Fruit fly (Drosophila melanogaster) S2 (cell line): ENCODE results near the gene Rab39.

Experiments used
- CG8478 ChIP-seq: fragments of >200 bp; optimal IDR thresholded peaks from 2 replicates; lab custom pipeline; 2018
- CTCF ChIP-seq, 2 experiments: fragments of >200 bp; optimal IDR thresholded peaks; 2 replicates each; lab custom pipeline; 2018

The Rab39 gene

DNA sequence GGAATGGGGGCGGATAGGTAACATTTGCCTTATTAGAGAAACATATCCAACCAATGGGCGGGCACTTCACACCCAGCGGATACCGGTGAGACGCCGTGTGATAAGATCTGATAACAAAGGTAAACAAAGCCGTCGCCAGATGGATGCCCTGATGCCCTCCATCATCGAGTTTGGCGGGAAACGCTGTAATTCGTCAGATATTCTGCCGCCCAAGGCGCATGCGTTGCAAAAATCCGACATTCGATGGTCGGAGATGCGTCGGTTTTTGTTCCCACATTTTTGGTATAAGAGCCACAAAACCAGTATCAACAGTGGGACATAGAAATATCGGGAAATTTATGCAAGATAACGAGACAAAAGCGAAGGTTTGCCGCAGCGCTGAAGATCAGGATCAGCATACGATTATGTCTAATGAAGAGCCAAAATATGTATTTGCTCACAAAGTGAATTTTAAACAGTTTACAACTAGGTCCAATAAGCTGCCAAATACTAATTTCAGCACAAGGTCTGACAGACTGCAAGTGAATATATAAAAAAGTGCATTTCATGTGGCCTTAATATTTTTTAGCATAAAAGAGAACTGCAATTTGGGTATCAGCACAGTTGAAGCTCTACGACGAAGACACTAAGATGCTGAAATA is 33.5 kb downstream of the Rab39 start, which contains the start of gene CG34338:
Gene CG34338, plus strand, starts transcription at position 591 of the 641 bp plus-strand sequence.
- TF ChIP-seq CTCF (optimal IDR thresholded peaks at IDR 0.05; lab: Kevin White, UChicago): no peak
- no peak for TF ChIP-seq CG8478 (lab: Kevin White, UChicago)

DNA sequence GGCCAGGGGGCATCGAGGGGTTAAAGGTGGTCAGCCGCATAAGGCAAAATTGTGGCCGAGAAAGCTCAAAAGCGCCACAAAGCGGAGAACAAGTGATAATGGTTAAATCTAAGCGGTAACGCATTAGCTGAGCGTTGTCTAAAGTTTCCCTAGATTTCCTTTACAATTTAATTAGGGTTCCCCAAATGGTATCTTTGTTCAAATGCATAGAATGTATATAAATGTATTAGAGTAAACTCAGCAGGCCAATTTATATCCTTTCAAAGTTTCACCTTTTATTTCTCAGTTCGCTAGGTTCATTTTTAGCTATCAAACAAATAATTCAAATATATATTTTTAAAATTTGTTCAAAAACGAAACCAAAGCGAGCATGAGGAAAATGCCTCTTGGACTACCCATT is 43.2 kb downstream of the Rab39 start, which contains the start of gene CG32718:
Gene CG32718, plus strand, starts transcription at position 301 of the 400 bp plus-strand sequence.
- TF ChIP-seq CG8478 (lab: Kevin White, UChicago): no peak
